Fruit fly (Drosophila melanogaster) whole organism, pupa: Measurements from ENCODE around the gene loh.

ENCODE experiments used
- CG12605 ChIP-seq: fragments of 200-800 bp; sonication (Bioruptor generic); IDR thresholded peaks from 2 replicates; pipeline ENCODE4 v1.3.6; 2022; ENCODE audit warnings: missing biosample characterization, missing genetic modification characterization
- CG17806 ChIP-seq: fragments of 200-800 bp; sonication (Bioruptor generic); optimal IDR thresholded peaks from 2 replicates; lab custom pipeline; 2018; ENCODE audit warnings: missing biosample characterization, mild to moderate bottlenecking, missing genetic modification characterization, moderate library complexity
- CG32121 ChIP-seq: fragments of 200-800 bp; sonication (Bioruptor generic); IDR thresholded peaks from 2 replicates; pipeline ENCODE4 v1.3.6; 2022; ENCODE audit warnings: missing biosample characterization, missing genetic modification characterization
- CG9948 ChIP-seq: fragments of 200-800 bp; sonication (Bioruptor generic); optimal IDR thresholded peaks from 2 replicates; lab custom pipeline; 2018; ENCODE audit warnings: missing biosample characterization, mild to moderate bottlenecking, missing genetic modification characterization, moderate library complexity
- D1 ChIP-seq: fragments of 200-800 bp; sonication (Bioruptor generic); optimal IDR thresholded peaks from 2 replicates; lab custom pipeline; 2018; ENCODE audit warnings: missing biosample characterization, mild to moderate bottlenecking, missing genetic modification characterization, moderate library complexity
- Ets98B ChIP-seq: fragments of 200-800 bp; sonication (Bioruptor generic); IDR thresholded peaks from 2 replicates; pipeline ENCODE4 v1.3.6; 2022; ENCODE audit warnings: missing biosample characterization, missing genetic modification characterization
- Pif1B ChIP-seq: fragments of 200-800 bp; sonication (Bioruptor generic); optimal IDR thresholded peaks from 3 replicates; lab custom pipeline; 2016; ENCODE audit warnings: missing biosample characterization, missing genetic modification characterization
- Snoo ChIP-seq: fragments of 200-800 bp; sonication (Bioruptor generic); optimal IDR thresholded peaks from 3 replicates; lab custom pipeline; 2017; ENCODE audit warnings: missing biosample characterization, mild to moderate bottlenecking, missing genetic modification characterization, inconsistent platforms
- fd96Ca ChIP-seq: fragments of 200-800 bp; sonication (Bioruptor generic); IDR thresholded peaks from 3 replicates; pipeline ENCODE4 v1.3.6; 2022; ENCODE audit warnings: missing biosample characterization, missing genetic modification characterization

DNA sequence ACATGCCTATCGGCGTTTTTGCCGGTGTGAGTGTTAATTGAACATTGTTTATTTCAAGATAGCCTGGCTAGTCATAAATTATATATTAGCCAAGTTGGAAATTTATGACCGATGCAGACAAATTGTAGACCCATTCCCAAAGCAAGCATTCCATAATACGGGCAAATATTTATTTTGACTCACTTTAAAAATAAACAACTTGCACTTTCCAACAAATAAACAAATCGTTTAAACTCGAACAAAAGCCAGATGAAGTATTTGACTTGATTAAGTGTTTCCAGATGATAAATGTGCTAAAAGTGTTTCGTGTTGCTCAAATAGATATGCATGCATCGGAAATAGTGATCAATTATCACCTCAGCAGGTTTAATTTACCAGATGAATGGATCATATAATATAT lies 53.2 kb downstream of the loh start:
- no peak for TF ChIP-seq D1 (tag; lab: Kevin White, UChicago)
- no peak for TF ChIP-seq Ets98B (GFP tag; lab: Robert Waterston, UW)
- no peak for TF ChIP-seq CG17806
- no peak for TF ChIP-seq CG12605 (GFP tag; lab: Robert Waterston, UW)
- TF ChIP-seq fd96Ca: no peak
- TF ChIP-seq Snoo (tag; lab: Kevin White, UChicago): no peak
- no peak for TF ChIP-seq CG9948 (tag; lab: Kevin White, UChicago)
- TF ChIP-seq CG32121 (GFP tag; lab: Robert Waterston, UW): no peak
- TF ChIP-seq Pif1B (GFP tag; lab: Kevin White, UChicago): no peak
